Fruit fly (Drosophila melanogaster) whole organism, embryonic: ENCODE results near the gene CG13024.

Experiments used
- Atf6 ChIP-seq: fragments of 200-800 bp; sonication (Bioruptor generic); IDR thresholded peaks from 2 replicates; pipeline ENCODE4 v1.3.6; 2022; ENCODE audit warnings: missing biosample characterization, missing genetic modification characterization
- Blimp-1 ChIP-seq: fragments of 200-800 bp; sonication (Bioruptor generic); optimal IDR thresholded peaks from 3 replicates; lab custom pipeline; 2018; ENCODE audit warnings: missing biosample characterization, missing genetic modification characterization, mild to moderate bottlenecking, moderate library complexity, missing genetic modification reagents
- CG10543 ChIP-seq: fragments of 200-800 bp; sonication (Bioruptor generic); optimal IDR thresholded peaks from 3 replicates; lab custom pipeline; 2017; ENCODE audit warnings: missing biosample characterization, mild to moderate bottlenecking, missing genetic modification characterization, moderate library complexity
- CG11085 ChIP-seq: fragments of 200-800 bp; sonication (Bioruptor generic); IDR thresholded peaks from 2 replicates; pipeline ENCODE4 v1.3.6; 2022; ENCODE audit warnings: missing biosample characterization, missing genetic modification characterization
- CG11398 ChIP-seq: fragments of 200-800 bp; sonication (Bioruptor generic); optimal IDR thresholded peaks from 2 replicates; lab custom pipeline; 2016; ENCODE audit warnings: missing biosample characterization, missing genetic modification characterization
- CG12104 ChIP-seq: fragments of 200-800 bp; sonication (Bioruptor generic); optimal IDR thresholded peaks from 3 replicates; lab custom pipeline; 2016; ENCODE audit warnings: missing biosample characterization, missing genetic modification characterization
- CG14710 ChIP-seq: fragments of 200-800 bp; sonication (Bioruptor generic); optimal IDR thresholded peaks from 3 replicates; lab custom pipeline; 2019; ENCODE audit warnings: missing biosample characterization, mild to moderate bottlenecking, missing genetic modification characterization, moderate library complexity
- CG17568 ChIP-seq: fragments of 200-800 bp; sonication (Bioruptor generic); optimal IDR thresholded peaks from 2 replicates; lab custom pipeline; 2018; ENCODE audit warnings: missing biosample characterization, mild to moderate bottlenecking, missing genetic modification characterization, moderate library complexity
- CG17912 ChIP-seq: fragments of 200-800 bp; sonication (Bioruptor generic); optimal IDR thresholded peaks from 2 replicates; lab custom pipeline; 2018; ENCODE audit warnings: missing biosample characterization, mild to moderate bottlenecking, missing genetic modification characterization
- CG18476 ChIP-seq: fragments of 200-800 bp; sonication (Bioruptor generic); optimal IDR thresholded peaks from 2 replicates; lab custom pipeline; 2016; ENCODE audit warnings: missing biosample characterization, mild to moderate bottlenecking, missing genetic modification characterization
- CG2202 ChIP-seq: fragments of 200-800 bp; sonication (Bioruptor generic); optimal IDR thresholded peaks from 2 replicates; lab custom pipeline; 2018; ENCODE audit warnings: missing biosample characterization, mild to moderate bottlenecking, missing genetic modification characterization
- CG3163 ChIP-seq: fragments of 200-800 bp; sonication (Bioruptor generic); optimal IDR thresholded peaks from 3 replicates; lab custom pipeline; 2016; ENCODE audit warnings: missing biosample characterization, missing genetic modification characterization
- CG32772 ChIP-seq: fragments of 200-800 bp; sonication (Bioruptor generic); IDR thresholded peaks from 2 replicates; pipeline ENCODE4 v1.3.6; 2022; ENCODE audit warnings: missing biosample characterization, missing genetic modification characterization
- CG3281 ChIP-seq: fragments of 200-800 bp; sonication (Bioruptor generic); optimal IDR thresholded peaks from 3 replicates; lab custom pipeline; 2017; ENCODE audit warnings: missing biosample characterization, mild to moderate bottlenecking, missing genetic modification characterization
- CG34422 ChIP-seq: fragments of 200-800 bp; sonication (Bioruptor generic); IDR thresholded peaks from 3 replicates; pipeline ENCODE4 v1.3.6; 2022; ENCODE audit warnings: missing biosample characterization, missing genetic modification characterization
- CG5180 ChIP-seq: fragments of 200-800 bp; sonication (Bioruptor generic); optimal IDR thresholded peaks from 3 replicates; lab custom pipeline; 2017; ENCODE audit warnings: missing biosample characterization, missing genetic modification characterization, mild to moderate bottlenecking, moderate library complexity, missing genetic modification reagents
- CG6765 ChIP-seq: fragments of 200-800 bp; sonication (Bioruptor generic); optimal IDR thresholded peaks from 3 replicates; lab custom pipeline; 2017; ENCODE audit warnings: missing biosample characterization, mild to moderate bottlenecking, missing genetic modification characterization
- CG7357 ChIP-seq: fragments of 200-800 bp; sonication (Bioruptor generic); IDR thresholded peaks from 3 replicates; pipeline ENCODE4 v1.3.6; 2022; ENCODE audit warnings: missing biosample characterization, missing genetic modification characterization
- CG9797 ChIP-seq: fragments of 200-800 bp; sonication (Bioruptor generic); optimal IDR thresholded peaks from 3 replicates; lab custom pipeline; 2018; ENCODE audit warnings: missing biosample characterization, mild to moderate bottlenecking, missing genetic modification characterization
- HLH4C ChIP-seq: fragments of 200-800 bp; sonication (Bioruptor generic); IDR thresholded peaks from 3 replicates; pipeline ENCODE4 v1.3.6; 2022; ENCODE audit warnings: missing biosample characterization, missing genetic modification characterization; ENCODE audit not compliant: partially characterized antibody
- Hand ChIP-seq: fragments of 200-800 bp; sonication (Bioruptor generic); optimal IDR thresholded peaks from 2 replicates; lab custom pipeline; 2017; ENCODE audit warnings: mild to moderate bottlenecking, missing biosample characterization, missing genetic modification reagents, missing genetic modification characterization
- Hey ChIP-seq: fragments of 200-800 bp; sonication (Bioruptor generic); optimal IDR thresholded peaks from 3 replicates; lab custom pipeline; 2018; ENCODE audit warnings: missing biosample characterization, mild to moderate bottlenecking, missing genetic modification characterization
- Med ChIP-seq: fragments of 200-800 bp; sonication (Bioruptor generic); peaks from one replicate; lab custom pipeline; 2016; ENCODE audit warnings: missing biosample characterization, missing genetic modification characterization, mild to moderate bottlenecking, inconsistent platforms, moderate library complexity
- Nf-YC ChIP-seq: fragments of 200-800 bp; optimal IDR thresholded peaks from 3 replicates; lab custom pipeline; 2019; ENCODE audit warnings: missing biosample characterization, mild to moderate bottlenecking, missing genetic modification characterization, moderate library complexity
- Oli ChIP-seq: fragments of 200-800 bp; sonication (Bioruptor generic); optimal IDR thresholded peaks from 2 replicates; lab custom pipeline; 2018; ENCODE audit warnings: missing biosample characterization, mild to moderate bottlenecking, missing genetic modification characterization, moderate library complexity
- Six4 ChIP-seq: fragments of 200-800 bp; sonication (Bioruptor generic); optimal IDR thresholded peaks from 2 replicates; lab custom pipeline; 2016; ENCODE audit warnings: missing biosample characterization, missing genetic modification characterization
- Ssrp ChIP-seq: fragments of 200-800 bp; sonication (Bioruptor generic); optimal IDR thresholded peaks from 2 replicates; lab custom pipeline; 2018; ENCODE audit warnings: missing biosample characterization, mild to moderate bottlenecking, missing genetic modification characterization, moderate library complexity
- ash1 ChIP-seq: fragments of 200-800 bp; sonication (Bioruptor generic); optimal IDR thresholded peaks from 2 replicates; lab custom pipeline; 2018; ENCODE audit warnings: missing biosample characterization, mild to moderate bottlenecking, missing genetic modification characterization
- cas ChIP-seq: fragments of 200-800 bp; sonication (Bioruptor generic); IDR thresholded peaks from 2 replicates; pipeline ENCODE4 v1.3.6; 2022; ENCODE audit warnings: missing biosample characterization, missing genetic modification characterization
- chinmo ChIP-seq: fragments of 200-800 bp; sonication (Bioruptor generic); IDR thresholded peaks from 4 replicates; pipeline ENCODE4 v1.3.6; 2022; ENCODE audit warnings: missing biosample characterization, missing genetic modification characterization; ENCODE audit not compliant: partially characterized antibody
- chn ChIP-seq: fragments of 200-800 bp; sonication (Bioruptor generic); optimal IDR thresholded peaks from 2 replicates; lab custom pipeline; 2016; ENCODE audit warnings: missing biosample characterization, missing genetic modification characterization
- corto ChIP-seq: fragments of 200-800 bp; sonication (Bioruptor generic); optimal IDR thresholded peaks from 2 replicates; lab custom pipeline; 2016; ENCODE audit warnings: missing biosample characterization, mild to moderate bottlenecking, missing genetic modification characterization, moderate library complexity
- da ChIP-seq: fragments of 200-800 bp; sonication (Bioruptor generic); optimal IDR thresholded peaks from 2 replicates; lab custom pipeline; 2016; ENCODE audit warnings: missing biosample characterization, missing genetic modification characterization
- dan ChIP-seq: fragments of 200-800 bp; sonication (Bioruptor generic); IDR thresholded peaks from 2 replicates; pipeline ENCODE4 v1.3.6; 2022; ENCODE audit warnings: missing biosample characterization, missing genetic modification characterization
- disco-r ChIP-seq: fragments of 200-800 bp; sonication (Bioruptor generic); optimal IDR thresholded peaks from 2 replicates; lab custom pipeline; 2016; ENCODE audit warnings: missing biosample characterization, missing genetic modification characterization
- ems ChIP-seq: fragments of 200-800 bp; sonication (Bioruptor generic); optimal IDR thresholded peaks from 3 replicates; lab custom pipeline; 2016; ENCODE audit warnings: missing biosample characterization, missing genetic modification characterization
- eyg ChIP-seq: fragments of 200-800 bp; sonication (Bioruptor generic); optimal IDR thresholded peaks from 3 replicates; lab custom pipeline; 2016; ENCODE audit warnings: missing biosample characterization, missing genetic modification characterization
- grau ChIP-seq: fragments of 200-800 bp; optimal IDR thresholded peaks from 3 replicates; lab custom pipeline; 2019; ENCODE audit warnings: missing biosample characterization, mild to moderate bottlenecking, missing genetic modification characterization, moderate library complexity
- hkb ChIP-seq, 2 experiments: fragments of 200-800 bp in 1 of 2; fragments of >200 bp in 1 of 2; sonication (Bioruptor generic) in 1 of 2; IDR thresholded peaks in 1 of 2; optimal IDR thresholded peaks in 1 of 2; 2 replicates each; pipeline versions ENCODE4 v1.3.6 to Lab custom; 2017 to 2022; ENCODE audit warnings: missing biosample characterization in 1 of 2, missing genetic modification characterization in 1 of 2
- kah ChIP-seq: fragments of 200-800 bp; sonication (Bioruptor generic); optimal IDR thresholded peaks from 2 replicates; lab custom pipeline; 2018; ENCODE audit warnings: missing biosample characterization, mild to moderate bottlenecking, missing genetic modification characterization
- lmd ChIP-seq: fragments of 200-800 bp; sonication (Bioruptor generic); IDR thresholded peaks from 2 replicates; pipeline ENCODE4 v1.3.6; 2022; ENCODE audit warnings: missing biosample characterization, missing genetic modification characterization
- mam ChIP-seq: fragments of 200-800 bp; sonication (Bioruptor generic); optimal IDR thresholded peaks from 3 replicates; lab custom pipeline; 2016; ENCODE audit warnings: missing biosample characterization, missing genetic modification characterization
- pan ChIP-seq, 4 experiments: fragments of >200 bp in 3 of 4; fragments of 200-800 bp in 1 of 4; sonication (Bioruptor generic) in 1 of 4; optimal IDR thresholded peaks in 3 of 4; IDR thresholded peaks in 1 of 4; 2 replicates each; pipeline versions ENCODE4 v1.3.6 to Lab custom; 2017 to 2022; ENCODE audit warnings: missing biosample characterization in 2 of 4, missing genetic modification characterization in 2 of 4, mixed read lengths in 1 of 4
- pum ChIP-seq: fragments of 200-800 bp; sonication (Bioruptor generic); optimal IDR thresholded peaks from 2 replicates; lab custom pipeline; 2016; ENCODE audit warnings: missing biosample characterization, missing genetic modification characterization
- pzg ChIP-seq: fragments of 200-800 bp; sonication (Bioruptor generic); optimal IDR thresholded peaks from 3 replicates; lab custom pipeline; 2018; ENCODE audit warnings: missing biosample characterization, mild to moderate bottlenecking, missing genetic modification characterization, moderate library complexity
- repo ChIP-seq: fragments of 200-800 bp; sonication (Bioruptor generic); optimal IDR thresholded peaks from 2 replicates; lab custom pipeline; 2016; ENCODE audit warnings: missing biosample characterization, missing genetic modification characterization
- sens ChIP-seq: fragments of 200-800 bp; sonication (Bioruptor generic); peaks from one replicate; lab custom pipeline; 2016; ENCODE audit warnings: missing biosample characterization, missing genetic modification characterization
- sr ChIP-seq: fragments of 200-800 bp; sonication (Bioruptor generic); IDR thresholded peaks from 3 replicates; pipeline ENCODE4 v1.3.6; 2022; ENCODE audit warnings: missing biosample characterization, missing genetic modification characterization
- ssp ChIP-seq: fragments of 200-800 bp; sonication (Bioruptor generic); IDR thresholded peaks from 2 replicates; pipeline ENCODE4 v1.3.6; 2022; ENCODE audit warnings: missing biosample characterization, missing genetic modification characterization
- vnd ChIP-seq: fragments of 200-800 bp; sonication (Bioruptor generic); IDR thresholded peaks from 3 replicates; pipeline ENCODE4 v1.3.6; 2022; ENCODE audit warnings: missing biosample characterization, missing genetic modification characterization; ENCODE audit not compliant: partially characterized antibody

CG13024 gene

dm6 chr3L:16872487-16872955 lies 43.6 kb upstream of the CG13024 start (continued):
- TF ChIP-seq hkb (optimal IDR thresholded peaks at IDR 0.05; lab: Kevin White, UChicago) = no peak
- peak; percentile 81 for TF ChIP-seq hkb (GFP tag; IDR thresholded peaks at IDR 0.05; lab: Robert Waterston, UW)
- no peak for TF ChIP-seq pan (optimal IDR thresholded peaks at IDR 0.05; lab: Kevin White, UChicago)
- TF ChIP-seq pan (GFP tag; optimal IDR thresholded peaks at IDR 0.05 in 1 of 2, IDR thresholded peaks at IDR 0.05 in 1 of 2) = peak in 1 of 2 experiments; percentile 27
- peak; percentile 10 for TF ChIP-seq Hey (tag; lab: Kevin White, UChicago)
- TF ChIP-seq chinmo (GFP tag; lab: Robert Waterston, UW) = no peak
- TF ChIP-seq CG6765 = peak; percentile 71
- TF ChIP-seq pum (GFP tag; lab: Kevin White, UChicago) = peak; percentile 22
- no peak for TF ChIP-seq da (GFP tag; lab: Kevin White, UChicago)
- no peak for TF ChIP-seq dan (GFP tag; lab: Robert Waterston, UW)
- no peak for TF ChIP-seq CG32772 (GFP tag; lab: Robert Waterston, UW)
- no peak for TF ChIP-seq corto (GFP tag; lab: Kevin White, UChicago)
- no peak for TF ChIP-seq CG3163 (GFP tag; lab: Kevin White, UChicago)
- TF ChIP-seq CG18476 (GFP tag; lab: Kevin White, UChicago) = peak; percentile 59
- TF ChIP-seq CG2202 (tag; lab: Kevin White, UChicago) = peak; percentile 49
- no peak for TF ChIP-seq CG9797 (GFP tag; lab: Kevin White, UChicago)
- TF ChIP-seq Nf-YC (tag; lab: Kevin White, UChicago) = peak; percentile 60
- no peak for TF ChIP-seq cas (GFP tag; lab: Robert Waterston, UW)
- peak; percentile 13; the same call in 1 of the 2 replicates for TF ChIP-seq ssp
- TF ChIP-seq Blimp-1 (GFP tag; lab: Kevin White, UChicago) = peak; percentile 65
- TF ChIP-seq vnd = no peak
- no peak for TF ChIP-seq CG34422 (GFP tag; lab: Robert Waterston, UW)
- TF ChIP-seq CG11085 = no peak
- no peak; the same call in 1 of the 2 replicates for TF ChIP-seq Atf6 (GFP tag; lab: Robert Waterston, UW)
- TF ChIP-seq CG7357 (GFP tag; lab: Robert Waterston, UW) = no peak
- peak; percentile 84 for TF ChIP-seq Med (GFP tag; lab: Kevin White, UChicago)
- TF ChIP-seq repo (GFP tag; lab: Kevin White, UChicago) = no peak
- TF ChIP-seq chn = peak; percentile 35
- no peak for TF ChIP-seq ash1 (GFP tag; lab: Kevin White, UChicago)
- peak; percentile 65 for TF ChIP-seq lmd (GFP tag; lab: Robert Waterston, UW)
- TF ChIP-seq disco-r (GFP tag; lab: Kevin White, UChicago) = peak; percentile 56
- TF ChIP-seq CG14710 (tag; lab: Kevin White, UChicago) = peak; percentile 34
- TF ChIP-seq eyg = peak; percentile 53
- peak; percentile 30 for TF ChIP-seq CG11398 (GFP tag; lab: Kevin White, UChicago)
- TF ChIP-seq mam (GFP tag; lab: Kevin White, UChicago) = peak; percentile 51
- no peak for TF ChIP-seq HLH4C
- TF ChIP-seq CG12104 = peak; percentile 78
- TF ChIP-seq sens = peak; percentile 87
- peak; percentile 88 for TF ChIP-seq Oli (tag; lab: Kevin White, UChicago)
- TF ChIP-seq CG17568 = peak; percentile 69
- TF ChIP-seq CG5180 = peak; percentile 84
- TF ChIP-seq sr (GFP tag; lab: Robert Waterston, UW) = no peak
- TF ChIP-seq CG17912 (GFP tag; lab: Kevin White, UChicago) = no peak
- no peak for TF ChIP-seq pzg
- TF ChIP-seq Hand = peak; percentile 40
- no peak for TF ChIP-seq Six4 (GFP tag; lab: Kevin White, UChicago)
- peak; percentile 18 for TF ChIP-seq ems
- TF ChIP-seq grau (tag; lab: Kevin White, UChicago) = peak; percentile 81
- TF ChIP-seq CG3281 = peak; percentile 85
- TF ChIP-seq Ssrp = peak; percentile 72
- peak; percentile 60 for TF ChIP-seq kah
- peak; percentile 20 for TF ChIP-seq CG10543
